Fruit fly (Drosophila melanogaster) whole organism, embryonic: Measurements from ENCODE around the gene dUTPase.

Experiments used
- Asciz ChIP-seq: fragments of 200-800 bp; sonication (Bioruptor generic); optimal IDR thresholded peaks from 2 replicates; lab custom pipeline; 2017; ENCODE audit warnings: missing biosample characterization, mild to moderate bottlenecking, missing genetic modification characterization, missing genetic modification reagents
- CG10147 ChIP-seq: fragments of 200-800 bp; sonication (Bioruptor generic); optimal IDR thresholded peaks from 2 replicates; lab custom pipeline; 2019; ENCODE audit warnings: missing biosample characterization, mild to moderate bottlenecking, missing genetic modification characterization, moderate library complexity
- CG11093 ChIP-seq: fragments of 200-800 bp; sonication (Bioruptor generic); IDR thresholded peaks from 3 replicates; pipeline ENCODE4 v1.3.6; 2022; ENCODE audit warnings: missing biosample characterization, missing genetic modification characterization
- CG12769 ChIP-seq: fragments of 200-800 bp; sonication (Bioruptor generic); optimal IDR thresholded peaks from 2 replicates; lab custom pipeline; 2019; ENCODE audit warnings: missing biosample characterization, mild to moderate bottlenecking, missing genetic modification characterization, moderate library complexity
- CG14014 ChIP-seq: fragments of 200-800 bp; sonication (Bioruptor generic); IDR thresholded peaks from 2 replicates; pipeline ENCODE4 v1.3.6; 2022; ENCODE audit warnings: missing biosample characterization, missing genetic modification characterization
- CG1529 ChIP-seq: fragments of 200-800 bp; sonication (Bioruptor generic); optimal IDR thresholded peaks from 3 replicates; lab custom pipeline; 2018; ENCODE audit warnings: missing biosample characterization, missing genetic modification characterization
- CG17186 ChIP-seq: fragments of 200-800 bp; sonication (Bioruptor generic); optimal IDR thresholded peaks from 3 replicates; lab custom pipeline; 2017; ENCODE audit warnings: missing biosample characterization, missing genetic modification reagents, missing genetic modification characterization
- CG2129 ChIP-seq: fragments of 200-800 bp; sonication (Bioruptor generic); IDR thresholded peaks from 2 replicates; pipeline ENCODE4 v1.3.6; 2022; ENCODE audit warnings: missing biosample characterization, missing genetic modification characterization; ENCODE audit not compliant: partially characterized antibody
- CG2875 ChIP-seq: fragments of 200-800 bp; sonication (Bioruptor generic); optimal IDR thresholded peaks from 2 replicates; lab custom pipeline; 2017; ENCODE audit warnings: missing biosample characterization, mild to moderate bottlenecking, missing genetic modification characterization, missing genetic modification reagents
- CG33213 ChIP-seq: fragments of 200-800 bp; sonication (Bioruptor generic); optimal IDR thresholded peaks from 3 replicates; lab custom pipeline; 2016; ENCODE audit warnings: missing biosample characterization, missing genetic modification characterization
- CG3726 ChIP-seq: fragments of 200-800 bp; sonication (Bioruptor generic); IDR thresholded peaks from 3 replicates; pipeline ENCODE4, ENCODE4 v1.3.6; 2022; ENCODE audit warnings: missing biosample characterization, missing genetic modification characterization
- CG4282 ChIP-seq: fragments of 200-800 bp; sonication (Bioruptor generic); optimal IDR thresholded peaks from 2 replicates; lab custom pipeline; 2016; ENCODE audit warnings: missing biosample characterization, missing genetic modification characterization
- CG4730 ChIP-seq: fragments of 200-800 bp; sonication (Bioruptor generic); IDR thresholded peaks from 2 replicates; pipeline ENCODE4 v1.3.6; 2022; ENCODE audit warnings: missing biosample characterization, missing genetic modification characterization
- CG5953 ChIP-seq: fragments of 200-800 bp; sonication (Bioruptor generic); IDR thresholded peaks from 2 replicates; pipeline ENCODE4 v1.3.6; 2022; ENCODE audit warnings: missing biosample characterization, missing genetic modification characterization
- CG6813 ChIP-seq: fragments of 200-800 bp; sonication (Bioruptor generic); optimal IDR thresholded peaks from 2 replicates; lab custom pipeline; 2017; ENCODE audit warnings: missing biosample characterization, missing genetic modification characterization, mild to moderate bottlenecking, moderate library complexity, missing genetic modification reagents
- CG7745 ChIP-seq: fragments of 200-800 bp; sonication (Bioruptor generic); optimal IDR thresholded peaks from 2 replicates; lab custom pipeline; 2018; ENCODE audit warnings: missing biosample characterization, mild to moderate bottlenecking, missing genetic modification characterization, moderate library complexity
- CrebB ChIP-seq: fragments of 200-800 bp; sonication (Bioruptor generic); optimal IDR thresholded peaks from 3 replicates; lab custom pipeline; 2018; ENCODE audit warnings: missing biosample characterization, mild to moderate bottlenecking, missing genetic modification characterization
- Ets97D ChIP-seq: fragments of 200-800 bp; sonication (Bioruptor generic); optimal IDR thresholded peaks from 3 replicates; lab custom pipeline; 2016; ENCODE audit warnings: missing biosample characterization, missing genetic modification characterization
- Fer2 ChIP-seq: fragments of 200-800 bp; sonication (Bioruptor generic); optimal IDR thresholded peaks from 2 replicates; lab custom pipeline; 2018; ENCODE audit warnings: missing biosample characterization, mild to moderate bottlenecking, missing genetic modification characterization, moderate library complexity
- HLH3B ChIP-seq: fragments of 200-800 bp; sonication (Bioruptor generic); IDR thresholded peaks from 2 replicates; pipeline ENCODE4 v1.3.6; 2022; ENCODE audit warnings: missing biosample characterization, missing genetic modification characterization
- Hr78 ChIP-seq, 2 experiments: fragments of 200-800 bp in 1 of 2; fragments of >200 bp in 1 of 2; sonication (Bioruptor generic) in 1 of 2; optimal IDR thresholded peaks; 2 replicates each; lab custom pipeline; 2017 to 2019; ENCODE audit warnings: missing biosample characterization in 2 of 2, missing genetic modification characterization in 2 of 2, mild to moderate bottlenecking in 1 of 2, moderate library complexity in 1 of 2
- MESR4 ChIP-seq: fragments of 200-800 bp; sonication (Bioruptor generic); optimal IDR thresholded peaks from 2 replicates; lab custom pipeline; 2018; ENCODE audit warnings: missing biosample characterization, mild to moderate bottlenecking, missing genetic modification characterization, moderate library complexity
- MTF-1 ChIP-seq: fragments of 200-800 bp; sonication (Bioruptor generic); optimal IDR thresholded peaks from 2 replicates; lab custom pipeline; 2018; ENCODE audit warnings: missing biosample characterization, mild to moderate bottlenecking, missing genetic modification characterization, borderline replicate concordance
- Max ChIP-seq: fragments of 200-800 bp; sonication (Bioruptor generic); optimal IDR thresholded peaks from 2 replicates; lab custom pipeline; 2016; ENCODE audit warnings: missing biosample characterization, mild to moderate bottlenecking, missing genetic modification characterization
- Scr ChIP-seq: fragments of 200-800 bp; sonication (Bioruptor generic); IDR thresholded peaks from 2 replicates; pipeline ENCODE4 v1.3.6; 2022; ENCODE audit warnings: missing biosample characterization, missing genetic modification characterization; ENCODE audit not compliant: partially characterized antibody
- Taf1 ChIP-seq: fragments of 200-800 bp; sonication (Bioruptor generic); IDR thresholded peaks from 2 replicates; pipeline ENCODE4 v1.3.6; 2022; ENCODE audit warnings: missing biosample characterization, missing genetic modification characterization
- Xrp1 ChIP-seq: fragments of 200-800 bp; sonication (Bioruptor generic); IDR thresholded peaks from 2 replicates; pipeline ENCODE4 v1.3.6; 2022; ENCODE audit warnings: missing biosample characterization, missing genetic modification characterization
- bcd ChIP-seq: fragments of 200-800 bp; sonication (Bioruptor generic); optimal IDR thresholded peaks from 2 replicates; lab custom pipeline; 2017; ENCODE audit warnings: missing biosample characterization, mild to moderate bottlenecking, missing genetic modification characterization
- cad ChIP-seq: fragments of >200 bp; optimal IDR thresholded peaks from 2 replicates; lab custom pipeline; 2017; ENCODE audit warnings: missing biosample characterization, missing genetic modification characterization
- cato ChIP-seq: fragments of 200-800 bp; sonication (Bioruptor generic); optimal IDR thresholded peaks from 2 replicates; lab custom pipeline; 2016; ENCODE audit warnings: missing biosample characterization, missing genetic modification characterization, borderline replicate concordance
- danr ChIP-seq: fragments of 200-800 bp; sonication (Bioruptor generic); IDR thresholded peaks from 2 replicates; pipeline ENCODE4 v1.3.6; 2022; ENCODE audit warnings: missing biosample characterization, missing genetic modification characterization
- emc ChIP-seq: fragments of 200-800 bp; sonication (Bioruptor generic); optimal IDR thresholded peaks from 2 replicates; lab custom pipeline; 2016; ENCODE audit warnings: missing biosample characterization, missing genetic modification characterization
- ftz-f1 ChIP-seq: fragments of 200-800 bp; sonication (Bioruptor generic); optimal IDR thresholded peaks from 2 replicates; lab custom pipeline; 2016; ENCODE audit warnings: missing biosample characterization, missing genetic modification characterization
- gro ChIP-seq: fragments of 200-800 bp; sonication (Bioruptor generic); optimal IDR thresholded peaks from 2 replicates; lab custom pipeline; 2016; ENCODE audit warnings: missing biosample characterization, missing genetic modification characterization
- her ChIP-seq: fragments of 200-800 bp; sonication (Bioruptor generic); optimal IDR thresholded peaks from 2 replicates; lab custom pipeline; 2016; ENCODE audit warnings: missing biosample characterization, missing genetic modification characterization
- hth ChIP-seq: fragments of >200 bp; optimal IDR thresholded peaks from 2 replicates; lab custom pipeline; 2017; ENCODE audit warnings: inconsistent platforms
- ken ChIP-seq: fragments of 200-800 bp; sonication (Bioruptor generic); IDR thresholded peaks from 3 replicates; pipeline ENCODE4 v1.3.6; 2022; ENCODE audit warnings: missing biosample characterization, missing genetic modification characterization
- lbe ChIP-seq: fragments of 200-800 bp; sonication (Bioruptor generic); optimal IDR thresholded peaks from 2 replicates; lab custom pipeline; 2016; ENCODE audit warnings: missing biosample characterization, mild to moderate bottlenecking, missing genetic modification characterization
- lola ChIP-seq, 3 experiments: fragments of >200 bp in 2 of 3; fragments of 200-800 bp in 1 of 3; sonication (Bioruptor generic) in 1 of 3; optimal IDR thresholded peaks; 2 replicates each; lab custom pipeline; 2017 to 2019; ENCODE audit warnings: missing biosample characterization in 3 of 3, missing genetic modification characterization in 3 of 3, mild to moderate bottlenecking in 1 of 3, moderate library complexity in 1 of 3
- oc ChIP-seq: fragments of 200-800 bp; sonication (Bioruptor generic); optimal IDR thresholded peaks from 2 replicates; lab custom pipeline; 2018; ENCODE audit warnings: missing biosample characterization, mild to moderate bottlenecking, missing genetic modification characterization, moderate library complexity
- onecut ChIP-seq: fragments of 200-800 bp; sonication (Bioruptor generic); IDR thresholded peaks from 2 replicates; pipeline ENCODE4 v1.3.6; 2022; ENCODE audit warnings: missing biosample characterization, missing genetic modification characterization
- p53 ChIP-seq: fragments of 200-800 bp; sonication (Bioruptor generic); optimal IDR thresholded peaks from 2 replicates; lab custom pipeline; 2016; ENCODE audit warnings: missing biosample characterization, missing genetic modification characterization
- phol ChIP-seq: fragments of 200-800 bp; sonication (Bioruptor generic); optimal IDR thresholded peaks from 3 replicates; lab custom pipeline; 2018; ENCODE audit warnings: missing biosample characterization, mild to moderate bottlenecking, missing genetic modification characterization, moderate library complexity
- rib ChIP-seq: fragments of 200-800 bp; sonication (Bioruptor generic); IDR thresholded peaks from 2 replicates; pipeline ENCODE4 v1.3.6; 2022; ENCODE audit warnings: missing biosample characterization, missing genetic modification characterization
- salm ChIP-seq: fragments of 200-800 bp; sonication (Bioruptor generic); optimal IDR thresholded peaks from 2 replicates; lab custom pipeline; 2018; ENCODE audit warnings: missing biosample characterization, mild to moderate bottlenecking, missing genetic modification characterization
- ssp ChIP-seq: fragments of 200-800 bp; sonication (Bioruptor generic); IDR thresholded peaks from 2 replicates; pipeline ENCODE4 v1.3.6; 2022; ENCODE audit warnings: missing biosample characterization, missing genetic modification characterization
- tna ChIP-seq: fragments of 200-800 bp; sonication (Bioruptor generic); IDR thresholded peaks from 2 replicates; pipeline ENCODE4 v1.3.6; 2022; ENCODE audit warnings: missing biosample characterization, missing genetic modification characterization; ENCODE audit not compliant: partially characterized antibody
- tx ChIP-seq: fragments of 200-800 bp; sonication (Bioruptor generic); optimal IDR thresholded peaks from 2 replicates; lab custom pipeline; 2016; ENCODE audit warnings: missing biosample characterization, missing genetic modification characterization
- vnd ChIP-seq: fragments of 200-800 bp; sonication (Bioruptor generic); IDR thresholded peaks from 3 replicates; pipeline ENCODE4 v1.3.6; 2022; ENCODE audit warnings: missing biosample characterization, missing genetic modification characterization; ENCODE audit not compliant: partially characterized antibody

dUTPase gene

DNA sequence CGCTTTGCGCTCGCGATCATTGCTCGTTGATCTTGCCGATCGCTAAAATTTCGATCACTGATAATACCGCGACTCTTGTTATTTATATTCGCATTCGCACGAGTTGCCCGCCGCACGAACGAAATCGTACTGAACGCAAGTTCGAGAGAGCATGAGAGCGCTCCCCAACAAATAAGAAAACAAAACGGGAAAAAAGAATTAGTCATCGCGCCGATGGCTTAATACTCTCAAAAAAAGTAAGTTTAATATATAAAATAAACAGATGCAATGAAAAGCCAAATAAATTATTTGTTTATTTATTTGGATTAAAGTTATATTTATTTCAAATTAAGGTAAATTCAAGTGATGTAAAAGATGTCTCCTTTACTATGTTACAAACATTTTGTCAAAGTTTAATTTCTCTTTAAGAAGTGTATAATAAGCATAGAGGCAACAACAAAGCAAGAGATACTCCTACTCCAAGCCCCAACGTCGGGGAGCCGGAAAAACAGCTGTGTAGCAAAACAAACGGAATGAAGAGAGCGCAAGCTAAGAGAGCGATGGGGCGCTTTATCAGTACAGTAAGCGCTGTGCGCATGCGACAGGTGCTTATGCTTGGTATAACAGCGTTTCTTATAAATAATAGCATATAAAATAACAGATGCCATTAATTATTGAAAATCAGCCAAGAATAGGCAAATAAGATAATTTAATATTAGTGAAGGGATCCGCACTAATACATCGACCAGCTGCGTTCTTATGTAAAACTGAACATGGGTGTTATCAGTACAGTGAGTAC lies 46.4 kb downstream of the dUTPase start (continued):
- TF ChIP-seq CG11093 (GFP tag; lab: Robert Waterston, UW) (peak; percentile 55; the same call in 2 of the 3 replicates), hth (lab: Kevin White, UChicago) (no peak), Fer2 (tag; lab: Kevin White, UChicago) (peak; percentile 23), cad (GFP tag; lab: Kevin White, UChicago) (no peak), Scr (no peak), CG33213 (no peak), CG17186 (GFP tag; lab: Kevin White, UChicago) (no peak), p53 (GFP tag; lab: Kevin White, UChicago) (no peak), danr (GFP tag; lab: Robert Waterston, UW) (peak; percentile 44; the same call in 1 of the 2 replicates), MESR4 (GFP tag; lab: Kevin White, UChicago) (no peak), CG4282 (peak; percentile 21), MTF-1 (GFP tag; lab: Kevin White, UChicago) (no peak), Xrp1 (GFP tag; lab: Robert Waterston, UW) (peak; percentile 49), CG7745 (tag; lab: Kevin White, UChicago) (no peak), CG10147 (peak; percentile 68), Ets97D (GFP tag; lab: Kevin White, UChicago) (no peak), CG4730 (peak; percentile 35), vnd (GFP tag; lab: Robert Waterston, UW) (no peak), oc (peak; percentile 70), lola (GFP tag; optimal IDR thresholded peaks at IDR 0.05; lab: Kevin White, UChicago) (peak in 1 of 3 experiments; percentile 67), salm (tag; lab: Kevin White, UChicago) (peak; percentile 44), CG1529 (GFP tag; lab: Kevin White, UChicago) (peak; percentile 87), ftz-f1 (GFP tag; lab: Kevin White, UChicago) (no peak), tna (GFP tag; lab: Robert Waterston, UW) (no peak), ssp (peak; percentile 72), rib (GFP tag; lab: Robert Waterston, UW) (peak; percentile 80), her (GFP tag; lab: Kevin White, UChicago) (peak; percentile 30), gro (GFP tag; lab: Kevin White, UChicago) (peak; percentile 7), onecut (GFP tag; lab: Robert Waterston, UW) (peak; percentile 36; the same call in 1 of the 2 replicates), CG6813 (GFP tag; lab: Kevin White, UChicago) (no peak), Max (GFP tag; lab: Kevin White, UChicago) (peak; percentile 33), ken (peak; percentile 79), CG14014 (GFP tag; lab: Robert Waterston, UW) (peak; percentile 67), lbe (peak; percentile 28), Taf1 (GFP tag; lab: Robert Waterston, UW) (peak; percentile 45; the same call in 1 of the 2 replicates), tx (GFP tag; lab: Kevin White, UChicago) (peak; percentile 50), Asciz (GFP tag; lab: Kevin White, UChicago) (peak; percentile 58), CG2875 (GFP tag; lab: Kevin White, UChicago) (peak; percentile 60), CG2129 (GFP tag; lab: Robert Waterston, UW) (no peak), CG5953 (GFP tag; lab: Robert Waterston, UW) (no peak), cato (peak; percentile 60), emc (GFP tag; lab: Kevin White, UChicago) (no peak), Hr78 (GFP tag; optimal IDR thresholded peaks at IDR 0.05; lab: Kevin White, UChicago) (no peak), phol (tag; lab: Kevin White, UChicago) (peak; percentile 76), CG12769 (tag; lab: Kevin White, UChicago) (peak; percentile 81), bcd (GFP tag; lab: Kevin White, UChicago) (peak; percentile 55), HLH3B (GFP tag; lab: Robert Waterston, UW) (peak; percentile 51), CG3726 (no peak), CrebB (tag; lab: Kevin White, UChicago) (peak; percentile 22)
